Worm (Caenorhabditis elegans): ENCODE results near the gene col-174.

col-174 gene

DNA sequence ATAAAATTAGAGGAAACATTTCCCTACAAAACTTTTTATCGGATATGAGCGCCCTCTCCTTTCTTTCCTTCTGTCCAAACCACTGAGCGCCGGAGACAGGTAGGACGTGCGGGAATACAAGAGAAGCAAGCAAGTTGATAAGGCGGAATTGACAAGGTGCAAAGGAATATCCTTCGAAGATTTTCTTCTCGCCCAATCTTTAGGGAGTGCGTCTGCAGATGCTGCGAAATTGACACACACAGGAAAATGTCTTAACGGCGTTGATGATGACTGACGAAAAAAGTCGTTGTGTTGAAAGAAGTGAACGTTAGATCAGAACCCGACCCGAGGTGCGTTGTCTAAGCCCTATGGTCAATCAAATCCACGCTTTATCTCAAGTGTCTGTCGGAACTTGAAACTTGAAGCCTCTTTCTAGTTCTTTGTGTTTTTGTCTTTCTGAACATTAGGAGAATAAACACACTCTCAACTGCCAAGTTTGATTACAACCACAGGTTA is 41.2 kb downstream of the col-174 start:
- TF ChIP-seq fos-1 (tag; optimal IDR thresholded peaks at IDR 0.05) (no peak), F44E2.7 (GFP tag; IDR thresholded peaks at IDR 0.05) (no peak), vab-7 (GFP tag; IDR thresholded peaks at IDR 0.05) (no peak), nhr-28 (tag; optimal IDR thresholded peaks at IDR 0.05) (peak; percentile 17), mxl-3 (GFP tag; optimal IDR thresholded peaks at IDR 0.05) (peak; percentile 11), aha-1 (tag) (peak; percentile 80), pha-4 (GFP tag; IDR thresholded peaks at IDR 0.05) (no peak), pha-4 (tag; optimal IDR thresholded peaks at IDR 0.05) (no peak), spr-1 (tag; optimal IDR thresholded peaks at IDR 0.05) (no peak), lir-3 (tag; optimal IDR thresholded peaks at IDR 0.05) (no peak), ztf-11 (tag; optimal IDR thresholded peaks at IDR 0.05) (no peak), hlh-30 (tag; optimal IDR thresholded peaks at IDR 0.05; ENCODE audit: insufficient read depth) (no peak), Y105C5A.15 (GFP tag; IDR thresholded peaks at IDR 0.05) (no peak), ZK546.5 (tag; optimal IDR thresholded peaks at IDR 0.05) (no peak), jun-1 (tag; optimal IDR thresholded peaks at IDR 0.05) (no peak), Y75B8A.6 (GFP tag; IDR thresholded peaks at IDR 0.05) (no peak), unc-62 (GFP tag; optimal IDR thresholded peaks at IDR 0.05 in 1 of 2) (peak in 1 of 2 experiments; percentile 98), unc-62 (tag; optimal IDR thresholded peaks at IDR 0.05) (no peak)

DNA sequence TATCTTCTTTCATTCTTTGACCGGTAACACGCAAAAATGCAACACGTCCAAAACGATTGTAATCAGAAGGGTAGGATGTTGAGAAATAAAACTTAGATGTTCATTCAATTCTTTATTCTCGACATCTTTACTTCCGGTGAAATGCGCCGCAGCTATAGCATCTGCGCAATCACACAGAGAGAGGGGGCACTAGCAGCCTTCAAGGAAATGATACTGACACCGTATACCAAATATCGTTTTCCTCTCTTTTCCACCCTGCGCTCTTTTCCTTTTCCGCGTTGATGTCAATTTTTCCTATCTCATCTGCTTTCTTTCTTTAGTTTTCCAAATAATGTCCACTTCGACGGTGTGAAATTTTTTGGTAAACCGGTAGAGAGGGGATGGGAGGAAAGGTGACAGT is 44.1 kb downstream of the col-174 start:
- TF ChIP-seq dmd-9 (GFP tag; IDR thresholded peaks at IDR 0.05) (no peak), mxl-3 (GFP tag; optimal IDR thresholded peaks at IDR 0.05) (peak; percentile 21), unc-62 (GFP tag; optimal IDR thresholded peaks at IDR 0.05 in 1 of 2) (peak in 1 of 2 experiments; percentile 93), unc-62 (tag; optimal IDR thresholded peaks at IDR 0.05) (no peak), lin-29 (GFP tag; IDR thresholded peaks at IDR 0.05) (no peak)

DNA sequence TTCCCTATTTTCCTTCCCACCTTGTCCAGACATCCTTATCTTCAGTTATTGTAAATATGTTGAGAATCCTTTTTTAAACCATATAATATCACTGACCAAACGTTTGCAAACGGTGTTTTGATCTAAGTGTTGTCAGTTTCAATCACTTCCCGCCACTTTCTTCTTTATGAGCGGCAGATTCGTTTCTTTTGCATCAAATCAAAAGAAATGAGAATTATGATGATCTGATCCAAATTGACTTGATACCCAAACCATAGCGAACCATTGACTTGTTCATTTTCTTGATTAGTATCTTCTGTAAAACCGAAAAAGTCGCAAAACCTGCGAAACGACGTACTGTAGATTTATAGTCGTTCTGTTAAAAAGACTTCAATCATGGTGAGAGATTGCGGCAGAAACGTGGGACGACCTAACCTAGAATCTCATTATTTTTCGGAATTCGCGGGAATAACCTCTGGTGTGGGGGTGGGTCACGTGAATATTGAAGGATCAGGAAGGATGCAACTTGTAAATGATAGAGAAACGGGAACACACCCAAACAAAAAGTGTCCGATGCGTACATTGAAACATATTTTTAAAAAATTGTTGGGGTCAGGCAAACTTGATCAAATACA is 47.4 kb downstream of the col-174 start:
- no peak for TF ChIP-seq pqm-1 (tag; optimal IDR thresholded peaks at IDR 0.05)
- no peak for TF ChIP-seq tra-1 (GFP tag; IDR thresholded peaks at IDR 0.05)
- TF ChIP-seq mdt-29 (GFP tag; IDR thresholded peaks at IDR 0.05), result no peak
- TF ChIP-seq daf-8 (GFP tag; IDR thresholded peaks at IDR 0.05), result no peak
- no peak for TF ChIP-seq snpc-1.2 (GFP tag; IDR thresholded peaks at IDR 0.05)
- TF ChIP-seq zip-11 (GFP tag; IDR thresholded peaks at IDR 0.05), result no peak
- peak; percentile 41 for TF ChIP-seq nhr-28 (tag; optimal IDR thresholded peaks at IDR 0.05)
- TF ChIP-seq hlh-30 (tag; optimal IDR thresholded peaks at IDR 0.05; ENCODE audit: insufficient read depth), result peak; percentile 19
- TF ChIP-seq jun-1 (tag; optimal IDR thresholded peaks at IDR 0.05), result no peak
- no peak for TF ChIP-seq hmg-1.1 (GFP tag; IDR thresholded peaks at IDR 0.05)
- no peak for TF ChIP-seq Y5F2A.4 (GFP tag; optimal IDR thresholded peaks at IDR 0.05)
- no peak for TF ChIP-seq F44E2.7 (GFP tag; IDR thresholded peaks at IDR 0.05)
- TF ChIP-seq lsy-2 (tag; optimal IDR thresholded peaks at IDR 0.05), result no peak
- TF ChIP-seq nhr-6 (tag; optimal IDR thresholded peaks at IDR 0.05), result no peak
- no peak for TF ChIP-seq mdl-1 (tag; optimal IDR thresholded peaks at IDR 0.05)
- no peak for TF ChIP-seq mes-2 (tag; optimal IDR thresholded peaks at IDR 0.05; ENCODE audit: poor library complexity, severe bottlenecking)
- TF ChIP-seq zfp-2 (tag; optimal IDR thresholded peaks at IDR 0.05), result no peak
- TF ChIP-seq ctbp-1 (GFP tag; IDR thresholded peaks at IDR 0.05), result no peak
- no peak for TF ChIP-seq gei-8 (GFP tag; optimal IDR thresholded peaks at IDR 0.05)
- no peak for TF ChIP-seq zfp-3 (GFP tag; conservative IDR thresholded peaks at IDR 0.05)
- peak in 1 of 2 experiments; percentile 2 for TF ChIP-seq unc-62 (GFP tag; optimal IDR thresholded peaks at IDR 0.05 in 1 of 2)
- no peak for TF ChIP-seq unc-62 (tag; optimal IDR thresholded peaks at IDR 0.05)
- TF ChIP-seq lin-38 (GFP tag; IDR thresholded peaks at IDR 0.05), result no peak
- no peak for TF ChIP-seq ceh-20 (GFP tag; IDR thresholded peaks at IDR 0.05)
- TF ChIP-seq aha-1 (tag), result peak; percentile 96
- no peak for TF ChIP-seq Y105C5A.15 (GFP tag; IDR thresholded peaks at IDR 0.05)
- no peak for TF ChIP-seq lin-13 (GFP tag; optimal IDR thresholded peaks at IDR 0.05)
- no peak for TF ChIP-seq ceh-44 (GFP tag; IDR thresholded peaks at IDR 0.05)
- no peak for TF ChIP-seq ZK337.2 (GFP tag; IDR thresholded peaks at IDR 0.05)
- TF ChIP-seq daf-12 (tag; optimal IDR thresholded peaks at IDR 0.05), result no peak
- no peak for TF ChIP-seq fkh-10 (GFP tag; optimal IDR thresholded peaks at IDR 0.05)
- no peak for TF ChIP-seq egl-43 (GFP tag; IDR thresholded peaks at IDR 0.05)
- TF ChIP-seq ceh-82 (tag; optimal IDR thresholded peaks at IDR 0.05), result no peak
- no peak for TF ChIP-seq nhr-77 (tag; optimal IDR thresholded peaks at IDR 0.05)
- TF ChIP-seq fos-1 (tag; optimal IDR thresholded peaks at IDR 0.05), result no peak
